Worm (Caenorhabditis elegans) whole organism, mixed stage, embryonic: ENCODE results near the gene T19D7.5.

Source experiments
- blmp-1 ChIP-seq: fragments of 150-350 bp; optimal IDR thresholded peaks from 2 replicates; lab custom pipeline; 2014; ENCODE audit warnings: missing biosample characterization, missing genetic modification characterization
- lin-13 ChIP-seq: fragments of 150-350 bp; optimal IDR thresholded peaks from 2 replicates; lab custom pipeline; 2014; ENCODE audit warnings: missing biosample characterization, missing genetic modification characterization
- lsy-2 ChIP-seq: fragments of 150-350 bp; optimal IDR thresholded peaks from 2 replicates; lab custom pipeline; 2014; ENCODE audit warnings: missing biosample characterization, missing genetic modification characterization
- mls-2 ChIP-seq: sonication (generic microtip); optimal IDR thresholded peaks from 2 replicates; lab custom pipeline; 2016; ENCODE audit warnings: mild to moderate bottlenecking, missing genetic modification characterization, moderate library complexity, missing compliant biosample characterization
- nhr-2 ChIP-seq: fragments of 150-350 bp; optimal IDR thresholded peaks from 2 replicates; lab custom pipeline; 2014; ENCODE audit warnings: missing biosample characterization, missing genetic modification characterization
- nhr-28 ChIP-seq: fragments of 150-350 bp; optimal IDR thresholded peaks from 2 replicates; lab custom pipeline; 2014; ENCODE audit warnings: missing biosample characterization, missing genetic modification characterization
- nhr-76 ChIP-seq: sonication (generic microtip); optimal IDR thresholded peaks from 2 replicates; lab custom pipeline; 2017; ENCODE audit warnings: missing biosample characterization, missing genetic modification characterization
- unc-62 ChIP-seq: fragments of 150-350 bp; optimal IDR thresholded peaks from 2 replicates; lab custom pipeline; 2014; ENCODE audit warnings: missing biosample characterization, missing genetic modification reagents, missing genetic modification characterization
- ztf-11 ChIP-seq: fragments of 150-350 bp; optimal IDR thresholded peaks from 2 replicates; lab custom pipeline; 2014; ENCODE audit warnings: missing biosample characterization, missing genetic modification characterization

DNA sequence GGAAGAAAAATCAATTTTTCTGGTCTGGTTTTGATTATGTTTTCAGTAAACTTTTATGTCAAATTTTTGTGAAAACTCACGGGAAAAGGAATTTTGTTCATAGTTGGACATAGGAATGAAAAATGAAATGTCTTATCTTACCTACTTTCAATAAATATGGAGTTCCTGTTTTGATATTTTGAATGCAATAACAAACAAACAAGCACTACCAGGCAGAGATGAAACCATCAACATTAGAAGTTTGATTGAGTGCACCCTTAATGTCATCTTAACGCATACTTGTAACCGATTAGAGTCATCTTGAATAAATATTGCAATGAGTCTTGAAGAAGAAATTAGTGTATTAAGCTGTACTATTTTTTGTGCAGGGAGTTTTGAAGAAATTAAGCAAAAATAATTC is 24.6 kb downstream of the T19D7.5 start, which contains the start of gene M6.11:
- no peak for TF ChIP-seq mls-2
- TF ChIP-seq blmp-1 (tag; lab: Kevin White, UChicago) = no peak
- no peak for TF ChIP-seq nhr-28 (tag; lab: Kevin White, UChicago)
- no peak for TF ChIP-seq ztf-11
- no peak for TF ChIP-seq lsy-2 (tag; lab: Kevin White, UChicago)
- no peak for TF ChIP-seq nhr-76 (tag; lab: Kevin White, UChicago)
- no peak for TF ChIP-seq nhr-2
- TF ChIP-seq unc-62 (GFP tag; lab: Kevin White, UChicago) = no peak
- TF ChIP-seq lin-13 (tag; lab: Kevin White, UChicago) = no peak
